Fruit fly (Drosophila melanogaster): Measurements from ENCODE around the gene Syx17.

Syx17 gene

dm6 chr3L:4403180-4403769, at the start of gene Syx17 (continued):
- TF ChIP-seq C15 (GFP tag; IDR thresholded peaks at IDR 0.05): no peak
- peak; percentile 36 for TF ChIP-seq CG10462 (GFP tag; optimal IDR thresholded peaks at IDR 0.05)
- TF ChIP-seq danr (GFP tag; IDR thresholded peaks at IDR 0.05): peak; percentile 17; the same call in 1 of the 2 replicates
- peak; percentile 83 for TF ChIP-seq MBD-R2 (GFP tag; IDR thresholded peaks at IDR 0.05)
- peak; percentile 36 for TF ChIP-seq CG16863 (GFP tag; optimal IDR thresholded peaks at IDR 0.05)
- peak; percentile 25; the same call in 1 of the 2 replicates for TF ChIP-seq CG31224 (GFP tag; IDR thresholded peaks at IDR 0.05)
- no peak for TF ChIP-seq klu (GFP tag; IDR thresholded peaks at IDR 0.05)
- no peak for TF ChIP-seq Awh (GFP tag; IDR thresholded peaks at IDR 0.05)
- TF ChIP-seq NC2β (GFP tag; optimal IDR thresholded peaks at IDR 0.05): peak; percentile 65
- TF ChIP-seq bowl (GFP tag; IDR thresholded peaks at IDR 0.05): no peak
- peak; percentile 52; the same call in 1 of the 2 replicates for TF ChIP-seq CG6272 (GFP tag; IDR thresholded peaks at IDR 0.05)
- TF ChIP-seq Hmx (GFP tag; optimal IDR thresholded peaks at IDR 0.05): no peak
- TF ChIP-seq CG2199 (GFP tag; IDR thresholded peaks at IDR 0.05): peak; percentile 59; the same call in 1 of the 3 replicates
- peak in 1 of 3 experiments; percentile 42 for TF ChIP-seq Stat92E (GFP tag; optimal IDR thresholded peaks at IDR 0.05)
- TF ChIP-seq Camta (GFP tag; optimal IDR thresholded peaks at IDR 0.05): peak; percentile 52
- TF ChIP-seq ab (GFP tag; optimal IDR thresholded peaks at IDR 0.05): no peak
- TF ChIP-seq CG13123 (GFP tag; optimal IDR thresholded peaks at IDR 0.05): peak; percentile 54
- TF ChIP-seq twi (tag; optimal IDR thresholded peaks at IDR 0.05): peak; percentile 19
- TF ChIP-seq CG14667 (GFP tag; IDR thresholded peaks at IDR 0.05): no peak
- TF ChIP-seq Eip74EF (GFP tag; optimal IDR thresholded peaks at IDR 0.05): peak in 1 of 2 experiments; percentile 53
- peak; percentile 41 for TF ChIP-seq CG9437 (GFP tag; optimal IDR thresholded peaks at IDR 0.05)
- peak; percentile 68 for TF ChIP-seq gcm (GFP tag; optimal IDR thresholded peaks at IDR 0.05)
- peak; percentile 62 for TF ChIP-seq CG10209 (GFP tag; optimal IDR thresholded peaks at IDR 0.05)
- peak in 1 of 2 experiments; percentile 65 for TF ChIP-seq eve (GFP tag; optimal IDR thresholded peaks at IDR 0.05)
- peak; percentile 87 for TF ChIP-seq tna (GFP tag; IDR thresholded peaks at IDR 0.05; ENCODE audit: partially characterized antibody)
- TF ChIP-seq seq (GFP tag; IDR thresholded peaks at IDR 0.05): no peak
- peak; percentile 20 for TF ChIP-seq CG11723 (GFP tag; optimal IDR thresholded peaks at IDR 0.05)
- no peak for TF ChIP-seq CG10274 (GFP tag; optimal IDR thresholded peaks at IDR 0.05)
- TF ChIP-seq Dref (GFP tag; IDR thresholded peaks at IDR 0.05): peak; percentile 99
- no peak for TF ChIP-seq bigmax (GFP tag; optimal IDR thresholded peaks at IDR 0.05)
- no peak for TF ChIP-seq Doc2 (GFP tag; IDR thresholded peaks at IDR 0.05)
- peak; percentile 72 for TF ChIP-seq hb (GFP tag; IDR thresholded peaks at IDR 0.05; ENCODE audit: partially characterized antibody)
- TF ChIP-seq CG2129 (GFP tag; IDR thresholded peaks at IDR 0.05; ENCODE audit: partially characterized antibody): peak; percentile 72; the same call in 1 of the 2 replicates
- no peak for TF ChIP-seq CG14965 (GFP tag; optimal IDR thresholded peaks at IDR 0.05; ENCODE audit: borderline replicate concordance)
- no peak for TF ChIP-seq aop (GFP tag; IDR thresholded peaks at IDR 0.05)
- TF ChIP-seq Deaf1 (tag; optimal IDR thresholded peaks at IDR 0.05): peak; percentile 25
- TF ChIP-seq en (GFP tag; optimal IDR thresholded peaks at IDR 0.05): no peak
- no peak for TF ChIP-seq jing (GFP tag; optimal IDR thresholded peaks at IDR 0.05)
- peak; percentile 64 for TF ChIP-seq CG11504 (tag; optimal IDR thresholded peaks at IDR 0.05)
- peak; percentile 60 for TF ChIP-seq kay (GFP tag; optimal IDR thresholded peaks at IDR 0.05)
- TF ChIP-seq CG8944 (GFP tag; optimal IDR thresholded peaks at IDR 0.05): peak; percentile 38
- peak; percentile 48 for TF ChIP-seq Mes4 (GFP tag; optimal IDR thresholded peaks at IDR 0.05)
- TF ChIP-seq sisA (GFP tag; IDR thresholded peaks at IDR 0.05): peak; percentile 18; the same call in 1 of the 2 replicates
- TF ChIP-seq Myb (GFP tag; optimal IDR thresholded peaks at IDR 0.05): peak; percentile 38
- peak; percentile 81 for TF ChIP-seq CG8924 (tag; optimal IDR thresholded peaks at IDR 0.05)
- peak; percentile 11 for TF ChIP-seq run (tag; optimal IDR thresholded peaks at IDR 0.05)
- peak; percentile 42 for TF ChIP-seq sqz (GFP tag; optimal IDR thresholded peaks at IDR 0.05)
- peak; percentile 22 for TF ChIP-seq Spps (tag; optimal IDR thresholded peaks at IDR 0.05)
- TF ChIP-seq CG15269 (tag; optimal IDR thresholded peaks at IDR 0.05): peak; percentile 62
- peak; percentile 53 for TF ChIP-seq Sin3A (optimal IDR thresholded peaks at IDR 0.05)
